Fruit fly (Drosophila melanogaster): Measurements from ENCODE around the gene CG7255.
A peak's percentile ranks its signal among the peaks of the same experiment; 100 is the strongest.

CG7255 gene

dm6 chr3L:15311457-15312368, 7.7 kb downstream of the CG7255 start (continued):
- TF ChIP-seq Mad (GFP tag; optimal IDR thresholded peaks at IDR 0.05) (no peak), CG12299 (tag; optimal IDR thresholded peaks at IDR 0.05) (no peak), CG1603 (tag; optimal IDR thresholded peaks at IDR 0.05) (no peak), D19A (tag; optimal IDR thresholded peaks at IDR 0.05) (peak; percentile 79), CG9437 (GFP tag; optimal IDR thresholded peaks at IDR 0.05) (peak; percentile 33), Jarid2 (GFP tag; optimal IDR thresholded peaks at IDR 0.05) (no peak), nau (GFP tag; optimal IDR thresholded peaks at IDR 0.05) (no peak), CG8089 (GFP tag; optimal IDR thresholded peaks at IDR 0.05) (no peak), Vsx1 (GFP tag; optimal IDR thresholded peaks at IDR 0.05) (no peak), croc (GFP tag; conservative IDR thresholded peaks at IDR 0.05) (peak; percentile 60; the same call in 1 of the 3 replicates), CG8944 (GFP tag; optimal IDR thresholded peaks at IDR 0.05) (no peak), schlank (tag; optimal IDR thresholded peaks at IDR 0.05) (no peak), da (GFP tag; optimal IDR thresholded peaks at IDR 0.05) (no peak), CG11695 (GFP tag; IDR thresholded peaks at IDR 0.05) (0 out of 3 replicates have a peak, but pooled peaks have one; percentile 31), emc (GFP tag; optimal IDR thresholded peaks at IDR 0.05) (no peak), Sin3A (optimal IDR thresholded peaks at IDR 0.05) (no peak), CG10654 (GFP tag; optimal IDR thresholded peaks at IDR 0.05) (peak; percentile 12), CG42726 (GFP tag; IDR thresholded peaks at IDR 0.05; ENCODE audit: partially characterized antibody) (no peak), bowl (GFP tag; IDR thresholded peaks at IDR 0.05) (no peak), gt (GFP tag; IDR thresholded peaks at IDR 0.05) (no peak), CG13424 (tag; optimal IDR thresholded peaks at IDR 0.05) (peak; percentile 62), Sry-β (GFP tag; optimal IDR thresholded peaks at IDR 0.05) (no peak), HLH54F (GFP tag; optimal IDR thresholded peaks at IDR 0.05) (no peak), Tbp (GFP tag; optimal IDR thresholded peaks at IDR 0.05) (no peak), tna (GFP tag; IDR thresholded peaks at IDR 0.05; ENCODE audit: partially characterized antibody) (no peak), Atf-2 (GFP tag; optimal IDR thresholded peaks at IDR 0.05) (no peak), Asciz (GFP tag; optimal IDR thresholded peaks at IDR 0.05) (peak; percentile 32), CG9797 (GFP tag; optimal IDR thresholded peaks at IDR 0.05) (no peak), CG13123 (GFP tag; optimal IDR thresholded peaks at IDR 0.05) (no peak), CG9727 (GFP tag; optimal IDR thresholded peaks at IDR 0.05) (peak; percentile 79), peb (GFP tag; IDR thresholded peaks at IDR 0.05) (no peak), GATAe (GFP tag; conservative IDR thresholded peaks at IDR 0.05) (no peak), ato (GFP tag; IDR thresholded peaks at IDR 0.05; ENCODE audit: partially characterized antibody) (no peak), CG10366 (GFP tag; IDR thresholded peaks at IDR 0.05) (peak; percentile 14; the same call in 1 of the 2 replicates), trh (GFP tag; optimal IDR thresholded peaks at IDR 0.05) (no peak), ash1 (GFP tag; optimal IDR thresholded peaks at IDR 0.05) (no peak), eve (GFP tag; optimal IDR thresholded peaks at IDR 0.05) (no peak), Deaf1 (tag; optimal IDR thresholded peaks at IDR 0.05) (peak; percentile 35), CG2116 (GFP tag; optimal IDR thresholded peaks at IDR 0.05) (no peak), mld (GFP tag; IDR thresholded peaks at IDR 0.05; ENCODE audit: partially characterized antibody) (no peak), CG5245 (GFP tag; optimal IDR thresholded peaks at IDR 0.05) (no peak), CG2129 (GFP tag; IDR thresholded peaks at IDR 0.05; ENCODE audit: partially characterized antibody) (no peak), nom (GFP tag; optimal IDR thresholded peaks at IDR 0.05) (no peak), BtbVII (GFP tag; optimal IDR thresholded peaks at IDR 0.05) (no peak), CG17359 (tag; optimal IDR thresholded peaks at IDR 0.05) (peak; percentile 54), Dek (tag; optimal IDR thresholded peaks at IDR 0.05) (no peak), Gsc (GFP tag; IDR thresholded peaks at IDR 0.05) (no peak), CG17186 (GFP tag; optimal IDR thresholded peaks at IDR 0.05) (no peak), al (GFP tag; IDR thresholded peaks at IDR 0.05) (no peak)

All from whole organism, embryonic.